Fruit fly (Drosophila melanogaster) whole organism, wandering third instar larva: ENCODE measurements around the gene atl.

Source experiments
- dsf ChIP-seq: sonication (Bioruptor generic); optimal IDR thresholded peaks from 2 replicates; lab custom pipeline; 2016; ENCODE audit warnings: missing biosample characterization, missing genetic modification characterization, borderline replicate concordance
- h ChIP-seq: fragments of 200-800 bp; sonication (Bioruptor generic); optimal IDR thresholded peaks from 3 replicates; lab custom pipeline; 2016; ENCODE audit warnings: missing biosample characterization, mild to moderate bottlenecking, missing genetic modification characterization
- lola ChIP-seq: fragments of >200 bp; optimal IDR thresholded peaks from 2 replicates; lab custom pipeline; 2017; ENCODE audit warnings: missing biosample characterization, missing genetic modification characterization
- sv ChIP-seq: fragments of 200-800 bp; sonication (Bioruptor generic); optimal IDR thresholded peaks from 3 replicates; lab custom pipeline; 2016; ENCODE audit warnings: missing biosample characterization, missing genetic modification characterization

DNA sequence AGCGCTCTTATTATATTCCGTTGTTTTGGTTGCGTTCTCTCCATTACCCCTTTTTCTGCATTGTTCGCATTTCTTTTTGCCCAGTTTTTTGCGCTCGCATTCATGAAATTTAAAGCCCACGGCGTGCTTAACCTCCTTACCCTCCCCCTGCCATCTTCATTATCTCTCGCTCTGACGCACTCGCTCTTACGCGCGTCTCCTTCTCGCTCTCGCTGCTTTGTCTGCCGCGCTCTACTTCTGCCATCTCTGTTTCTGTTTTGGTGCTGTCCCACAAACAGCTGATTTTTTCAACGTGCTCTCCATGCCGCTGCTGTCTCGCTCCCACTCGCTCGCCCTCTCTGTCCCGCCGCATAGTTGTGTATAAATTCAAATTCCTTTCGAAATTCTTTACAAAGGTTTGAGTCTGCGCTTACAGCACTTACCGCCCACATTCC lies 39.0 kb upstream of the atl start:
- TF ChIP-seq h (GFP tag; lab: Kevin White, UChicago) = peak; percentile 91
- no peak for TF ChIP-seq sv (GFP tag; lab: Kevin White, UChicago)
- no peak for TF ChIP-seq lola (GFP tag; lab: Kevin White, UChicago)
- TF ChIP-seq dsf (GFP tag; lab: Kevin White, UChicago) = no peak
